Fruit fly (Drosophila melanogaster): ENCODE data around the gene CG17078.

Gene CG17078

DNA sequence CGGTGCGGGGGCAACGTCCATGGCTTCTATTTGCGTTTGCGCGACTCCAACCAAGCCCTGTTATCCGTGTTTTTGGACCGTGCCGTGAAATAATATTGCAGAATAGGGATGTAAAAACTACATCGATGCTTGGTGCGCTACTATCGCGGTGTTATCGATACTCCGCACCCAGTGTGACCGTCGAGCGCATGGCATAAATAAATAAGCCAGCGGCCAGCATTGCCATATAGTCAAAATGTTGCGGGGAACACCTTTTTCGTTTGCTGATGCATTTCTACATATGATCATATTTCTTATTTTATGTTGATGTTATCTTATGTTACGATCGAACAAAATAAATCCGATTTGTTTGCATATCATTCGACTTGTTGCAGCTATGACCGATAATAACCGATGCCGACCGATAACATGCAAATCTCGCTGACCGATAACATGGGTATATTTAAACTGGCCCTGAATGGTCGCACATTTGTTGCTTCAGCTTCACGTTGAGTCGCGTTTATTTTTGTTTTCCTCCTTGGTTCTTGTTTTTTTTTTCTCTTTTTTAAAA, 837 bp downstream of the CG17078 start, which contains the start of gene smo (continued):
- no peak for TF ChIP-seq CG32532 (GFP tag; IDR thresholded peaks at IDR 0.05)
- peak; percentile 62 for TF ChIP-seq CG3847 (GFP tag; IDR thresholded peaks at IDR 0.05)
- TF ChIP-seq gce (GFP tag; IDR thresholded peaks at IDR 0.05): no peak
- no peak for TF ChIP-seq danr (GFP tag; IDR thresholded peaks at IDR 0.05)
- no peak for TF ChIP-seq chm (GFP tag; IDR thresholded peaks at IDR 0.05)
- peak; percentile 90 for TF ChIP-seq Ets65A (GFP tag)
- no peak for TF ChIP-seq CG2202 (tag; optimal IDR thresholded peaks at IDR 0.05)
- peak; percentile 51 for TF ChIP-seq CG17829 (tag; optimal IDR thresholded peaks at IDR 0.05)
- peak; percentile 57 for TF ChIP-seq CG3995 (GFP tag; optimal IDR thresholded peaks at IDR 0.05)
- peak; percentile 32 for TF ChIP-seq CG13775 (GFP tag; optimal IDR thresholded peaks at IDR 0.05)
- no peak for TF ChIP-seq jing (GFP tag; optimal IDR thresholded peaks at IDR 0.05)
- peak; percentile 83 for TF ChIP-seq dm (GFP tag; optimal IDR thresholded peaks at IDR 0.05)
- peak in 1 of 2 experiments; percentile 3 for TF ChIP-seq bsh (GFP tag; optimal IDR thresholded peaks at IDR 0.05)
- no peak for TF ChIP-seq CG12744 (GFP tag; optimal IDR thresholded peaks at IDR 0.05)
- TF ChIP-seq CG3726 (GFP tag; IDR thresholded peaks at IDR 0.05): no peak
- no peak for TF ChIP-seq CG5245 (GFP tag; optimal IDR thresholded peaks at IDR 0.05)
- TF ChIP-seq CG8089 (GFP tag; optimal IDR thresholded peaks at IDR 0.05): peak; percentile 29
- peak; percentile 24; the same call in 1 of the 2 replicates for TF ChIP-seq Ptx1 (GFP tag; IDR thresholded peaks at IDR 0.05)
- peak; percentile 57; the same call in 1 of the 2 replicates for TF ChIP-seq Rfx (GFP tag; IDR thresholded peaks at IDR 0.05)
- TF ChIP-seq CHES-1-like (GFP tag; optimal IDR thresholded peaks at IDR 0.05): peak; percentile 76
- peak; percentile 51 for TF ChIP-seq shn (GFP tag; optimal IDR thresholded peaks at IDR 0.05)
- no peak for TF ChIP-seq Mrtf (GFP tag; IDR thresholded peaks at IDR 0.05)
- peak; percentile 89 for TF ChIP-seq CG16813 (GFP tag; IDR thresholded peaks at IDR 0.05; ENCODE audit: partially characterized antibody)
- TF ChIP-seq tgo (GFP tag; IDR thresholded peaks at IDR 0.05): no peak
- peak; percentile 98 for TF ChIP-seq Sry-δ (GFP tag; optimal IDR thresholded peaks at IDR 0.05)
- no peak for TF ChIP-seq ham (GFP tag; IDR thresholded peaks at IDR 0.05)
- no peak for TF ChIP-seq Kr (GFP tag; optimal IDR thresholded peaks at IDR 0.05)
- no peak for TF ChIP-seq Blimp-1 (GFP tag; optimal IDR thresholded peaks at IDR 0.05)
- peak; percentile 92 for TF ChIP-seq scrt (GFP tag; optimal IDR thresholded peaks at IDR 0.05)
- TF ChIP-seq CG13624 (GFP tag; optimal IDR thresholded peaks at IDR 0.05): peak; percentile 24
- TF ChIP-seq sisA (GFP tag; IDR thresholded peaks at IDR 0.05): peak; percentile 44; the same call in 1 of the 2 replicates
- no peak for TF ChIP-seq sd (tag; optimal IDR thresholded peaks at IDR 0.05)
- no peak for TF ChIP-seq NK7.1 (GFP tag; optimal IDR thresholded peaks at IDR 0.05)
- no peak for TF ChIP-seq CG2889 (GFP tag; IDR thresholded peaks at IDR 0.05)
- peak in 1 of 2 experiments; percentile 68 for TF ChIP-seq Hr51 (GFP tag; optimal IDR thresholded peaks at IDR 0.05)
- TF ChIP-seq fru (optimal IDR thresholded peaks at IDR 0.05): no peak
- TF ChIP-seq zen (tag; optimal IDR thresholded peaks at IDR 0.05): peak; percentile 23
- TF ChIP-seq CG1233 (GFP tag; optimal IDR thresholded peaks at IDR 0.05): no peak
- peak; percentile 9; the same call in 1 of the 4 replicates for TF ChIP-seq Gug (GFP tag; IDR thresholded peaks at IDR 0.05)
- peak; percentile 90 for TF ChIP-seq knrl (GFP tag; IDR thresholded peaks at IDR 0.05; ENCODE audit: partially characterized antibody)
- TF ChIP-seq CG10321 (GFP tag; IDR thresholded peaks at IDR 0.05): no peak
- peak; percentile 90 for TF ChIP-seq CG2116 (GFP tag; optimal IDR thresholded peaks at IDR 0.05)
- TF ChIP-seq CG30431 (GFP tag; optimal IDR thresholded peaks at IDR 0.05): no peak
- TF ChIP-seq CG4730 (GFP tag; IDR thresholded peaks at IDR 0.05): no peak
- peak; percentile 96 for TF ChIP-seq CG16863 (GFP tag; optimal IDR thresholded peaks at IDR 0.05)
- no peak for TF ChIP-seq prd (optimal IDR thresholded peaks at IDR 0.05)
- TF ChIP-seq prd (GFP tag; IDR thresholded peaks at IDR 0.05): 0 out of 3 replicates have a peak, but pooled peaks have one; percentile 23
- no peak for TF ChIP-seq Drgx (GFP tag; IDR thresholded peaks at IDR 0.05)
- TF ChIP-seq CG14710 (tag; optimal IDR thresholded peaks at IDR 0.05): peak; percentile 84
- TF ChIP-seq tio (GFP tag; optimal IDR thresholded peaks at IDR 0.05): no peak
- TF ChIP-seq NfI (GFP tag; optimal IDR thresholded peaks at IDR 0.05): no peak
- TF ChIP-seq CG2129 (GFP tag; IDR thresholded peaks at IDR 0.05; ENCODE audit: partially characterized antibody): peak; percentile 71; the same call in 1 of the 2 replicates
